Fruit fly (Drosophila melanogaster) whole organism: ENCODE results near the gene alpha-Man-Ic.
"Not testable (repeated sequence)": the region's sequence is repeated elsewhere in the genome, so short reads cannot be mapped to it uniquely, and the experiment has no call there.

Experiments used
- Dll ChIP-seq: fragments of >200 bp; optimal IDR thresholded peaks from 2 replicates; lab custom pipeline; 2017
- pan ChIP-seq: fragments of >200 bp; optimal IDR thresholded peaks from 2 replicates; lab custom pipeline; 2017
- psq ChIP-seq: fragments of >200 bp; optimal IDR thresholded peaks from 2 replicates; lab custom pipeline; 2017

dm6 chr3R:29924515-29924914 is 5.7 kb downstream of the alpha-Man-Ic start, which contains the start of gene Jon99Cii:
- not testable (repeated sequence) for TF ChIP-seq Dll, psq, pan (lab: Kevin White, UChicago)
